ENCODE assay signal across 5 fruit fly cellular contexts in genomic region chr3R:4813172-4813716, dm6.
TF ChIP-seq lines count a peak whose summit lies in the region.

No protein-coding gene starts in this region.

- TF ChIP-seq CTCF in whole organism, embryonic (GFP tag; optimal IDR thresholded peaks at IDR 0.05; lab: Kevin White, UChicago): no peak

TF ChIP-seq in whole organism, adult, 20 proteins besides CTCF, POLR2A, EP300 and RAD21 (continues in another document):
- TF ChIP-seq Clk (GFP tag; optimal IDR thresholded peaks at IDR 0.05; lab: Kevin White, UChicago) (no peak), Mnt (GFP tag; optimal IDR thresholded peaks at IDR 0.05; lab: Kevin White, UChicago) (peak; percentile 54), bab1 (GFP tag; optimal IDR thresholded peaks at IDR 0.05; lab: Kevin White, UChicago) (peak; percentile 23), CG7045 (GFP tag; optimal IDR thresholded peaks at IDR 0.05; lab: Kevin White, UChicago) (peak; percentile 9), CG5204 (GFP tag; optimal IDR thresholded peaks at IDR 0.05; lab: Kevin White, UChicago) (no peak), CG7101 (tag; optimal IDR thresholded peaks at IDR 0.05; lab: Kevin White, UChicago) (peak; percentile 42), cnc (optimal IDR thresholded peaks at IDR 0.05; lab: Kevin White, UChicago) (no peak), Crg-1 (GFP tag; optimal IDR thresholded peaks at IDR 0.05; lab: Kevin White, UChicago) (peak; percentile 67), kay (GFP tag; lab: Kevin White, UChicago; ENCODE audit: borderline replicate concordance) (no peak), CG33017 (tag; optimal IDR thresholded peaks at IDR 0.05; lab: Kevin White, UChicago) (peak; percentile 15), pad (GFP tag; optimal IDR thresholded peaks at IDR 0.05; lab: Kevin White, UChicago) (peak; percentile 7), CG1620 (GFP tag; optimal IDR thresholded peaks at IDR 0.05; lab: Kevin White, UChicago) (no peak), cic (GFP tag; optimal IDR thresholded peaks at IDR 0.05; lab: Kevin White, UChicago) (peak; percentile 72), ovo (GFP tag; optimal IDR thresholded peaks at IDR 0.05; lab: Kevin White, UChicago) (peak; percentile 14), CG12768 (GFP tag; optimal IDR thresholded peaks at IDR 0.05; lab: Kevin White, UChicago) (peak; percentile 38), tj (GFP tag; optimal IDR thresholded peaks at IDR 0.05; lab: Kevin White, UChicago) (peak; percentile 19), CG14711 (tag; optimal IDR thresholded peaks at IDR 0.05; lab: Kevin White, UChicago) (no peak), Hr96 (GFP tag; optimal IDR thresholded peaks at IDR 0.05; lab: Kevin White, UChicago) (no peak)

TF ChIP-seq in whole organism, embryonic, 481 proteins besides CTCF, POLR2A, EP300 and RAD21 (continues in another document):
- TF ChIP-seq eyg (GFP tag; optimal IDR thresholded peaks at IDR 0.05; lab: Kevin White, UChicago) (no peak), CG8765 (GFP tag; IDR thresholded peaks at IDR 0.05; lab: Robert Waterston, UW) (no peak), Vsx1 (GFP tag; optimal IDR thresholded peaks at IDR 0.05; lab: Kevin White, UChicago) (peak; percentile 65), B-H1 (GFP tag; IDR thresholded peaks at IDR 0.05; lab: Robert Waterston, UW) (peak; percentile 37; the same call in 1 of the 3 replicates), usp (GFP tag; optimal IDR thresholded peaks at IDR 0.05; lab: Kevin White, UChicago) (no peak), mld (GFP tag; IDR thresholded peaks at IDR 0.05; lab: Robert Waterston, UW; ENCODE audit: partially characterized antibody) (peak; percentile 7; the same call in 1 of the 3 replicates), CG14441 (GFP tag; IDR thresholded peaks at IDR 0.05; lab: Robert Waterston, UW) (peak; percentile 37; the same call in 1 of the 2 replicates), pros (GFP tag; optimal IDR thresholded peaks at IDR 0.05; lab: Kevin White, UChicago) (peak; percentile 61), CG12659 (GFP tag; optimal IDR thresholded peaks at IDR 0.05; lab: Kevin White, UChicago) (peak; percentile 79), sens (GFP tag; lab: Kevin White, UChicago) (peak; percentile 89), chn (GFP tag; optimal IDR thresholded peaks at IDR 0.05; lab: Kevin White, UChicago) (no peak), lmd (GFP tag; IDR thresholded peaks at IDR 0.05; lab: Robert Waterston, UW) (peak; percentile 53), CG15269 (tag; optimal IDR thresholded peaks at IDR 0.05; lab: Kevin White, UChicago) (no peak), unc-4 (GFP tag; IDR thresholded peaks at IDR 0.05; lab: Robert Waterston, UW; ENCODE audit: partially characterized antibody) (peak; percentile 62), Dref (GFP tag; IDR thresholded peaks at IDR 0.05; lab: Robert Waterston, UW) (peak; percentile 65), CG11456 (GFP tag; IDR thresholded peaks at IDR 0.05; lab: Robert Waterston, UW) (peak; percentile 82), CG17186 (GFP tag; optimal IDR thresholded peaks at IDR 0.05; lab: Kevin White, UChicago) (no peak), CG11695 (GFP tag; IDR thresholded peaks at IDR 0.05; lab: Robert Waterston, UW) (0 out of 3 replicates have a peak, but pooled peaks have one; percentile 32)

TF ChIP-seq in whole organism, prepupa, 60 proteins besides CTCF, POLR2A, EP300 and RAD21 (continues in another document):
- TF ChIP-seq CG15336 (GFP tag; IDR thresholded peaks at IDR 0.05; lab: Robert Waterston, UW) (no peak), CG6163 (GFP tag; IDR thresholded peaks at IDR 0.05; lab: Robert Waterston, UW) (peak; percentile 63; the same call in 2 of the 3 replicates), Sox14 (GFP tag; optimal IDR thresholded peaks at IDR 0.05; lab: Kevin White, UChicago) (peak; percentile 63), CG6792 (GFP tag; optimal IDR thresholded peaks at IDR 0.05; lab: Kevin White, UChicago) (no peak), vri (GFP tag; optimal IDR thresholded peaks at IDR 0.05; lab: Kevin White, UChicago) (peak; percentile 54), CG11902 (GFP tag; optimal IDR thresholded peaks at IDR 0.05; lab: Kevin White, UChicago) (peak; percentile 2), achi (GFP tag; optimal IDR thresholded peaks at IDR 0.05; lab: Kevin White, UChicago) (no peak), ss (GFP tag; optimal IDR thresholded peaks at IDR 0.05; lab: Kevin White, UChicago) (peak; percentile 46 to 67), CG3032 (tag; optimal IDR thresholded peaks at IDR 0.05; lab: Kevin White, UChicago) (peak; percentile 50), CG10669 (GFP tag; optimal IDR thresholded peaks at IDR 0.05; lab: Kevin White, UChicago) (no peak), spab (GFP tag; optimal IDR thresholded peaks at IDR 0.05; lab: Kevin White, UChicago) (no peak), esn (GFP tag; optimal IDR thresholded peaks at IDR 0.05; lab: Kevin White, UChicago) (peak; percentile 45), CG4318 (GFP tag; optimal IDR thresholded peaks at IDR 0.05; lab: Kevin White, UChicago) (no peak), CG1621 (tag; optimal IDR thresholded peaks at IDR 0.05; lab: Kevin White, UChicago) (no peak), eg (GFP tag; IDR thresholded peaks at IDR 0.05; lab: Robert Waterston, UW) (no peak; the same call in 2 of the 3 replicates), Blimp-1 (GFP tag; optimal IDR thresholded peaks at IDR 0.05; lab: Kevin White, UChicago) (no peak), CG6276 (GFP tag; optimal IDR thresholded peaks at IDR 0.05; lab: Kevin White, UChicago) (no peak), CG8632 (GFP tag; optimal IDR thresholded peaks at IDR 0.05; lab: Kevin White, UChicago) (no peak), CG8119 (GFP tag; IDR thresholded peaks at IDR 0.05; lab: Robert Waterston, UW) (peak; percentile 31; the same call in 1 of the 3 replicates), Ets21C (GFP tag; optimal IDR thresholded peaks at IDR 0.05; lab: Kevin White, UChicago) (no peak)

TF ChIP-seq in whole organism, pupa, 21 proteins besides CTCF, POLR2A, EP300 and RAD21:
- TF ChIP-seq CG32121 (GFP tag; IDR thresholded peaks at IDR 0.05; lab: Robert Waterston, UW) (peak; percentile 34; the same call in 1 of the 2 replicates), EcR (GFP tag; optimal IDR thresholded peaks at IDR 0.05; lab: Kevin White, UChicago) (peak; percentile 76), CG15710 (tag; optimal IDR thresholded peaks at IDR 0.05; lab: Kevin White, UChicago) (peak; percentile 34), CG34367 (tag; optimal IDR thresholded peaks at IDR 0.05; lab: Kevin White, UChicago) (peak; percentile 9), gl (tag; optimal IDR thresholded peaks at IDR 0.05; lab: Kevin White, UChicago) (peak; percentile 33), fd96Ca (GFP tag; IDR thresholded peaks at IDR 0.05; lab: Robert Waterston, UW) (peak; percentile 62; the same call in 2 of the 3 replicates), CG8301 (tag; optimal IDR thresholded peaks at IDR 0.05; lab: Kevin White, UChicago) (no peak), Snoo (tag; optimal IDR thresholded peaks at IDR 0.05; lab: Kevin White, UChicago) (peak; percentile 11), CG4496 (GFP tag; IDR thresholded peaks at IDR 0.05; lab: Robert Waterston, UW) (0 out of 3 replicates have a peak, but pooled peaks have one; percentile 40), CG12605 (GFP tag; IDR thresholded peaks at IDR 0.05; lab: Robert Waterston, UW) (peak; percentile 14; the same call in 1 of the 2 replicates), Ets98B (GFP tag; IDR thresholded peaks at IDR 0.05; lab: Robert Waterston, UW) (peak; percentile 26; the same call in 1 of the 2 replicates), rn (GFP tag; IDR thresholded peaks at IDR 0.05; lab: Robert Waterston, UW) (no peak), D1 (tag; optimal IDR thresholded peaks at IDR 0.05; lab: Kevin White, UChicago) (no peak), Pif1A (GFP tag; optimal IDR thresholded peaks at IDR 0.05; lab: Kevin White, UChicago) (no peak)

TF ChIP-seq in whole organism, wandering third instar larva, 38 proteins besides CTCF, POLR2A, EP300 and RAD21 (continues in another document):
- TF ChIP-seq Sp1 (GFP tag; optimal IDR thresholded peaks at IDR 0.05; lab: Kevin White, UChicago) (peak; percentile 37), h (GFP tag; optimal IDR thresholded peaks at IDR 0.05; lab: Kevin White, UChicago) (peak; percentile 25), Dfd (GFP tag; optimal IDR thresholded peaks at IDR 0.05; lab: Kevin White, UChicago) (no peak), psq (GFP tag; optimal IDR thresholded peaks at IDR 0.05; lab: Kevin White, UChicago) (peak; percentile 19), usp (GFP tag; optimal IDR thresholded peaks at IDR 0.05; lab: Kevin White, UChicago) (no peak), brk (GFP tag; optimal IDR thresholded peaks at IDR 0.05; lab: Kevin White, UChicago) (no peak), Dif (GFP tag; optimal IDR thresholded peaks at IDR 0.05; lab: Kevin White, UChicago; ENCODE audit: partially characterized antibody) (no peak), sage (GFP tag; optimal IDR thresholded peaks at IDR 0.05; lab: Kevin White, UChicago) (no peak), HLH106 (tag; optimal IDR thresholded peaks at IDR 0.05; lab: Kevin White, UChicago) (no peak), jim (GFP tag; optimal IDR thresholded peaks at IDR 0.05; lab: Kevin White, UChicago) (no peak), foxo (GFP tag; optimal IDR thresholded peaks at IDR 0.05; lab: Kevin White, UChicago) (no peak), Hr78 (GFP tag; optimal IDR thresholded peaks at IDR 0.05; lab: Kevin White, UChicago) (no peak), CG9705 (GFP tag; optimal IDR thresholded peaks at IDR 0.05; lab: Kevin White, UChicago) (peak; percentile 16), Abd-B (GFP tag; optimal IDR thresholded peaks at IDR 0.05; lab: Kevin White, UChicago) (no peak), fru (GFP tag; optimal IDR thresholded peaks at IDR 0.05; lab: Kevin White, UChicago) (peak; percentile 28), ey (GFP tag; optimal IDR thresholded peaks at IDR 0.05; lab: Kevin White, UChicago) (no peak), Myc (optimal IDR thresholded peaks at IDR 0.05; lab: Kevin White, UChicago) (no peak), woc (GFP tag; optimal IDR thresholded peaks at IDR 0.05; lab: Kevin White, UChicago) (peak; percentile 51), dmrt93B (GFP tag; optimal IDR thresholded peaks at IDR 0.05; lab: Kevin White, UChicago) (no peak), pan (optimal IDR thresholded peaks at IDR 0.05; lab: Kevin White, UChicago) (no peak), OdsH (GFP tag; optimal IDR thresholded peaks at IDR 0.05; lab: Kevin White, UChicago) (peak; percentile 24), sv (GFP tag; optimal IDR thresholded peaks at IDR 0.05; lab: Kevin White, UChicago) (no peak), CG32264 (GFP tag; optimal IDR thresholded peaks at IDR 0.05; lab: Kevin White, UChicago) (peak; percentile 37), tai (GFP tag; optimal IDR thresholded peaks at IDR 0.05; lab: Kevin White, UChicago) (peak; percentile 12), Mio (GFP tag; optimal IDR thresholded peaks at IDR 0.05; lab: Kevin White, UChicago) (no peak), lola (GFP tag; optimal IDR thresholded peaks at IDR 0.05; lab: Kevin White, UChicago) (no peak), N (GFP tag; optimal IDR thresholded peaks at IDR 0.05; lab: Kevin White, UChicago) (no peak), GATAd (GFP tag; optimal IDR thresholded peaks at IDR 0.05; lab: Kevin White, UChicago) (no peak), dl (GFP tag; optimal IDR thresholded peaks at IDR 0.05; lab: Kevin White, UChicago; ENCODE audit: insufficient read depth in 1 of 2, partially characterized antibody in 2 of 2) (no peak)
